Worm (Caenorhabditis elegans) whole organism, L4 larva: ENCODE measurements around the gene fipr-9.
A peak's percentile ranks its signal among the peaks of the same experiment; 100 is the strongest.

Experiments
- D1046.2 ChIP-seq: fragments of 200-800 bp; sonication (Bioruptor generic); IDR thresholded peaks from 2 replicates; pipeline ENCODE4 v1.3.6; 2022; ENCODE audit warnings: missing genetic modification characterization, missing compliant biosample characterization
- F37D6.2 ChIP-seq: sonication (generic microtip); optimal IDR thresholded peaks from 2 replicates; lab custom pipeline; 2016; ENCODE audit warnings: mild to moderate bottlenecking, missing genetic modification characterization, missing compliant biosample characterization
- T20F7.1 ChIP-seq: fragments of 200-800 bp; sonication (Bioruptor generic); optimal IDR thresholded peaks from 2 replicates; lab custom pipeline; 2018; ENCODE audit warnings: mild to moderate bottlenecking, missing genetic modification characterization, missing compliant biosample characterization
- Y48G9A.11 ChIP-seq: fragments of 200-800 bp; sonication (Bioruptor generic); IDR thresholded peaks from 2 replicates; pipeline ENCODE4 v1.3.6; 2022; ENCODE audit warnings: missing genetic modification reagents, missing genetic modification characterization, missing compliant biosample characterization
- ZK337.2 ChIP-seq: fragments of 200-800 bp; sonication (Bioruptor generic); IDR thresholded peaks from 2 replicates; pipeline ENCODE4 v1.3.6; 2022; ENCODE audit warnings: missing genetic modification reagents, missing genetic modification characterization, missing compliant biosample characterization
- ZK546.5 ChIP-seq, 2 experiments: sonication (generic microtip); optimal IDR thresholded peaks; 2 replicates each; lab custom pipeline; 2017; ENCODE audit warnings: missing biosample characterization in 2 of 2, missing genetic modification characterization in 2 of 2
- aha-1 ChIP-seq: fragments of 150-350 bp; peaks from one replicate; lab custom pipeline; 2014; ENCODE audit warnings: missing biosample characterization, missing genetic modification characterization
- aly-2 ChIP-seq: sonication (generic microtip); optimal IDR thresholded peaks from 2 replicates; lab custom pipeline; 2018; ENCODE audit warnings: missing biosample characterization, missing genetic modification characterization
- ama-1 ChIP-seq: fragments of 150-350 bp; optimal IDR thresholded peaks from 2 replicates; lab custom pipeline; 2014; ENCODE audit warnings: inconsistent platforms, mixed read lengths
- arid-1 ChIP-seq: fragments of 200-800 bp; sonication (Bioruptor generic); conservative IDR thresholded peaks from 2 replicates; pipeline ENCODE4 v1.3.6; 2022; ENCODE audit warnings: missing genetic modification reagents, missing genetic modification characterization, missing compliant biosample characterization
- ceh-20 ChIP-seq: fragments of 200-800 bp; sonication (Bioruptor generic); IDR thresholded peaks from 2 replicates; pipeline ENCODE4 v1.3.6; 2022; ENCODE audit warnings: missing genetic modification reagents, missing genetic modification characterization, missing compliant biosample characterization
- ceh-32 ChIP-seq: sonication (generic microtip); optimal IDR thresholded peaks from 2 replicates; lab custom pipeline; 2016; ENCODE audit warnings: mild to moderate bottlenecking, missing genetic modification characterization, missing compliant biosample characterization; ENCODE audit not compliant: poor library complexity
- daf-16 ChIP-seq, 3 experiments: sonication (generic microtip); optimal IDR thresholded peaks; 2 replicates each; lab custom pipeline; 2016 to 2017; ENCODE audit warnings: missing genetic modification characterization in 3 of 3, missing genetic modification reagents in 3 of 3, mild to moderate bottlenecking in 2 of 3, missing compliant biosample characterization in 2 of 3, missing biosample characterization in 1 of 3, moderate library complexity in 1 of 3
- daf-19 ChIP-seq: fragments of 200-800 bp; sonication (Bioruptor generic); conservative IDR thresholded peaks from 2 replicates; pipeline ENCODE4 v1.3.6; 2022; ENCODE audit warnings: missing genetic modification characterization, missing compliant biosample characterization
- daf-8 ChIP-seq: fragments of 200-800 bp; sonication (Bioruptor generic); IDR thresholded peaks from 2 replicates; pipeline ENCODE4 v1.3.6; 2022; ENCODE audit warnings: missing genetic modification characterization, missing compliant biosample characterization
- dmd-8 ChIP-seq: fragments of 200-800 bp; sonication (Bioruptor generic); IDR thresholded peaks from 2 replicates; pipeline ENCODE4 v1.3.6; 2022; ENCODE audit warnings: missing genetic modification characterization, missing compliant biosample characterization
- dpl-1 ChIP-seq: fragments of 150-350 bp; optimal IDR thresholded peaks from 2 replicates; lab custom pipeline; 2014; ENCODE audit warnings: missing biosample characterization, missing genetic modification reagents, missing genetic modification characterization
- duxl-1 ChIP-seq: sonication (generic microtip); optimal IDR thresholded peaks from 2 replicates; lab custom pipeline; 2016; ENCODE audit warnings: mild to moderate bottlenecking, missing genetic modification characterization, moderate library complexity, missing compliant biosample characterization; ENCODE audit not compliant: poor library complexity
- dve-1 ChIP-seq: sonication (generic microtip); optimal IDR thresholded peaks from 2 replicates; lab custom pipeline; 2017; ENCODE audit warnings: antibody characterized with exemption, mild to moderate bottlenecking, missing genetic modification characterization, missing compliant biosample characterization; ENCODE audit not compliant: insufficient read depth
- egl-43 ChIP-seq: fragments of 200-800 bp; sonication (Bioruptor generic); IDR thresholded peaks from 2 replicates; pipeline ENCODE4 v1.3.6; 2022; ENCODE audit warnings: missing genetic modification reagents, missing genetic modification characterization, missing compliant biosample characterization
- fos-1 ChIP-seq: fragments of 150-350 bp; optimal IDR thresholded peaks from 2 replicates; lab custom pipeline; 2014; ENCODE audit warnings: missing biosample characterization, missing genetic modification characterization
- hif-1 ChIP-seq, 2 experiments: sonication (generic microtip); optimal IDR thresholded peaks; 2 replicates each; lab custom pipeline; 2016 to 2017; ENCODE audit warnings: missing compliant biosample characterization in 2 of 2, missing genetic modification characterization in 2 of 2, missing genetic modification reagents in 2 of 2, missing genotype in 2 of 2, mild to moderate bottlenecking in 1 of 2
- lim-7 ChIP-seq: fragments of 200-800 bp; sonication (Bioruptor generic); IDR thresholded peaks from 2 replicates; pipeline ENCODE4 v1.3.6; 2022; ENCODE audit warnings: missing genetic modification characterization, missing compliant biosample characterization
- lin-29 ChIP-seq: fragments of 200-800 bp; sonication (Bioruptor generic); IDR thresholded peaks from 2 replicates; pipeline ENCODE4 v1.3.6; 2022; ENCODE audit warnings: missing genetic modification reagents, missing genetic modification characterization, missing compliant biosample characterization
- lin-38 ChIP-seq: fragments of 200-800 bp; sonication (Bioruptor generic); IDR thresholded peaks from 2 replicates; pipeline ENCODE4 v1.3.6; 2022; ENCODE audit warnings: missing genetic modification reagents, missing genetic modification characterization, missing compliant biosample characterization
- lin-39 ChIP-seq: fragments of 150-350 bp; optimal IDR thresholded peaks from 2 replicates; lab custom pipeline; 2014; ENCODE audit warnings: missing biosample characterization, missing genetic modification reagents, missing genetic modification characterization
- lir-3 ChIP-seq: sonication (generic microtip); optimal IDR thresholded peaks from 2 replicates; lab custom pipeline; 2016; ENCODE audit warnings: mild to moderate bottlenecking, missing genetic modification characterization, missing compliant biosample characterization
- lsy-2 ChIP-seq, 2 experiments: fragments of 150-350 bp in 1 of 2; sonication (generic microtip) in 1 of 2; optimal IDR thresholded peaks; 2 replicates each; lab custom pipeline; 2014 to 2017; ENCODE audit warnings: missing biosample characterization in 2 of 2, missing genetic modification characterization in 2 of 2
- mdl-1 ChIP-seq, 2 experiments: fragments of 150-350 bp in 1 of 2; sonication (generic microtip) in 1 of 2; optimal IDR thresholded peaks; 2 replicates each; lab custom pipeline; 2014 to 2017; ENCODE audit warnings: missing biosample characterization in 2 of 2, missing genetic modification characterization in 2 of 2
- mep-1 ChIP-seq: fragments of 150-350 bp; sonication (generic microtip); optimal IDR thresholded peaks from 3 replicates; lab custom pipeline; 2014; ENCODE audit warnings: missing biosample characterization, missing genetic modification characterization
- mes-2 ChIP-seq: sonication (generic microtip); optimal IDR thresholded peaks from 2 replicates; lab custom pipeline; 2016; ENCODE audit warnings: missing genotype, mild to moderate bottlenecking, missing genetic modification characterization, missing compliant biosample characterization; ENCODE audit not compliant: poor library complexity, severe bottlenecking
- nhr-102 ChIP-seq: sonication (generic microtip); optimal IDR thresholded peaks from 2 replicates; lab custom pipeline; 2016; ENCODE audit warnings: mild to moderate bottlenecking, missing genetic modification characterization, moderate library complexity, missing compliant biosample characterization
- nhr-11 ChIP-seq: fragments of 150-350 bp; optimal IDR thresholded peaks from 2 replicates; lab custom pipeline; 2014; ENCODE audit warnings: missing biosample characterization, missing genetic modification characterization
- nhr-25 ChIP-seq: sonication (generic microtip); optimal IDR thresholded peaks from 2 replicates; lab custom pipeline; 2017; ENCODE audit warnings: missing genetic modification characterization, mild to moderate bottlenecking, missing compliant biosample characterization, antibody characterized with exemption, moderate library complexity, borderline replicate concordance; ENCODE audit not compliant: insufficient read depth
- nhr-42 ChIP-seq: fragments of 200-800 bp; sonication (Bioruptor generic); IDR thresholded peaks from 2 replicates; pipeline ENCODE4 v1.3.6; 2022; ENCODE audit warnings: missing genetic modification characterization, missing compliant biosample characterization
- nhr-6 ChIP-seq: fragments of 150-350 bp; optimal IDR thresholded peaks from 2 replicates; lab custom pipeline; 2014; ENCODE audit warnings: missing biosample characterization, missing genetic modification characterization
- nhr-77 ChIP-seq: fragments of 150-350 bp; optimal IDR thresholded peaks from 2 replicates; lab custom pipeline; 2014; ENCODE audit warnings: missing biosample characterization, missing genetic modification characterization
- php-3 ChIP-seq: fragments of 200-800 bp; sonication (Bioruptor generic); IDR thresholded peaks from 2 replicates; pipeline ENCODE4 v1.3.6; 2022; ENCODE audit warnings: missing genetic modification reagents, missing genetic modification characterization, missing compliant biosample characterization
- pqm-1 ChIP-seq: sonication (generic microtip); optimal IDR thresholded peaks from 2 replicates; lab custom pipeline; 2017; ENCODE audit warnings: missing biosample characterization, missing genetic modification characterization
- sdz-12 ChIP-seq: fragments of 200-800 bp; sonication (Bioruptor generic); optimal IDR thresholded peaks from 2 replicates; lab custom pipeline; 2018; ENCODE audit warnings: mild to moderate bottlenecking, missing genetic modification characterization, missing compliant biosample characterization
- set-16 ChIP-seq: fragments of 200-800 bp; sonication (Bioruptor generic); IDR thresholded peaks from 2 replicates; pipeline ENCODE4 v1.3.6; 2022; ENCODE audit warnings: missing genetic modification reagents, missing genetic modification characterization, missing compliant biosample characterization
- skn-1 ChIP-seq: fragments of 150-350 bp; optimal IDR thresholded peaks from 2 replicates; lab custom pipeline; 2014; ENCODE audit warnings: missing biosample characterization, missing genetic modification characterization
- snpc-1.2 ChIP-seq: fragments of 200-800 bp; sonication (Bioruptor generic); IDR thresholded peaks from 2 replicates; pipeline ENCODE4 v1.3.6; 2022; ENCODE audit warnings: missing genetic modification reagents, missing genetic modification characterization, missing compliant biosample characterization
- snpc-4 ChIP-seq: fragments of 150-350 bp; optimal IDR thresholded peaks from 2 replicates; lab custom pipeline; 2014; ENCODE audit warnings: missing biosample characterization, missing genetic modification characterization
- spr-1 ChIP-seq: sonication (generic microtip); optimal IDR thresholded peaks from 2 replicates; lab custom pipeline; 2016; ENCODE audit warnings: mild to moderate bottlenecking, missing genetic modification characterization, missing compliant biosample characterization
- unc-39 ChIP-seq: sonication (generic microtip); optimal IDR thresholded peaks from 2 replicates; lab custom pipeline; 2017; ENCODE audit warnings: missing biosample characterization, missing genetic modification characterization
- unc-62 ChIP-seq, 3 experiments: fragments of 150-350 bp in 1 of 3; sonication (generic microtip); optimal IDR thresholded peaks in 2 of 3; peaks in 1 of 3; 1 replicate in 1 of 3; 2 replicates in 2 of 3; lab custom pipeline; 2014 to 2017; ENCODE audit warnings: missing biosample characterization in 3 of 3, missing genetic modification characterization in 3 of 3, missing genetic modification reagents in 3 of 3, missing genotype in 1 of 3
- vab-7 ChIP-seq: fragments of 200-800 bp; sonication (Bioruptor generic); IDR thresholded peaks from 2 replicates; pipeline ENCODE4 v1.3.6; 2022; ENCODE audit warnings: missing genetic modification reagents, missing genetic modification characterization, missing compliant biosample characterization
- zag-1 ChIP-seq: fragments of 150-350 bp; optimal IDR thresholded peaks from 2 replicates; lab custom pipeline; 2014; ENCODE audit warnings: missing biosample characterization, missing genetic modification characterization
- zfp-3 ChIP-seq: fragments of 200-800 bp; sonication (Bioruptor generic); conservative IDR thresholded peaks from 2 replicates; pipeline ENCODE4 v1.3.6; 2022; ENCODE audit warnings: missing genetic modification reagents, missing genetic modification characterization, missing compliant biosample characterization

fipr-9 gene

DNA sequence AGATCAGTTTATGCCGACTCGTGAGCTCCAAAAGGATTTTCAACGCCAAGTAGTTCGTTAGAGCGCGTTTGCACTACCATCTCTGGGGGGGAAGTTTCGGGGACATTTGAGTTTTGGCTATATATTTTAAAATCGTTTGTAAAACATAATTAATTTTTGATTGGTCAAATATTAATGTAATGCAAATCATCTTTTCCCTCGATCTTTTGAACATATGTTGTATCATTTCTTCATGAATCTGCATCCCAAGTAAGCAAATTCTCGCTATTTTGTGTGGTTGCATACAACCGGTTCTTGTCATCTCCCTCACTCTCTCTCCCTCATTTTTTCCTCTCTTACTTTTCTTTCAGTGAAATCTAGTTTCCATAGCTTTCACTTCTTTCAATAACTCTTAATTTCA lies 43.3 kb upstream of the fipr-9 start (continued):
- TF ChIP-seq lir-3 (tag; lab: Kevin White, UChicago) (no peak), mep-1 (tag; lab: Kevin White, UChicago) (peak; percentile 63), hif-1 (tag; optimal IDR thresholded peaks at IDR 0.05; lab: Kevin White, UChicago) (peak in 1 of 2 experiments; percentile 72), T20F7.1 (GFP tag; lab: Kevin White, UChicago) (peak; percentile 51), spr-1 (tag; lab: Kevin White, UChicago) (peak; percentile 14), set-16 (GFP tag; lab: Robert Waterston, UW) (no peak), snpc-4 (tag; lab: Kevin White, UChicago) (no peak), fos-1 (tag; lab: Kevin White, UChicago) (no peak), lsy-2 (tag; optimal IDR thresholded peaks at IDR 0.05; lab: Kevin White, UChicago) (peak in 1 of 2 experiments; percentile 64), nhr-11 (peak; percentile 33), lin-29 (GFP tag; lab: Robert Waterston, UW) (no peak), lim-7 (GFP tag; lab: Robert Waterston, UW) (no peak), nhr-102 (tag; lab: Kevin White, UChicago) (no peak), lin-39 (tag; lab: Kevin White, UChicago) (no peak), pqm-1 (tag; lab: Kevin White, UChicago) (no peak), arid-1 (GFP tag; lab: Robert Waterston, UW) (no peak), dpl-1 (peak; percentile 27), daf-8 (GFP tag; lab: Robert Waterston, UW) (no peak), snpc-1.2 (GFP tag; lab: Robert Waterston, UW) (no peak), mes-2 (tag; lab: Kevin White, UChicago) (peak; percentile 38), nhr-25 (tag; lab: Kevin White, UChicago) (no peak), Y48G9A.11 (no peak), lin-38 (peak; percentile 93), D1046.2 (GFP tag; lab: Robert Waterston, UW) (no peak), nhr-6 (tag; lab: Kevin White, UChicago) (no peak), daf-19 (no peak), dmd-8 (no peak), duxl-1 (tag; lab: Kevin White, UChicago) (no peak), ceh-32 (tag; lab: Kevin White, UChicago) (no peak), dve-1 (tag; lab: Kevin White, UChicago) (peak; percentile 60), skn-1 (tag; lab: Kevin White, UChicago) (no peak), egl-43 (GFP tag; lab: Robert Waterston, UW) (0 out of 2 replicates have a peak, but pooled peaks have one; percentile 25), mdl-1 (tag; optimal IDR thresholded peaks at IDR 0.05; lab: Kevin White, UChicago) (peak in 1 of 2 experiments; percentile 17), aly-2 (no peak), daf-16 (GFP tag; optimal IDR thresholded peaks at IDR 0.05; lab: Kevin White, UChicago) (no peak), daf-16 (tag; optimal IDR thresholded peaks at IDR 0.05; lab: Kevin White, UChicago) (peak; percentile 12), vab-7 (GFP tag; lab: Robert Waterston, UW) (no peak), aha-1 (tag; lab: Kevin White, UChicago) (no peak), ZK337.2 (GFP tag; lab: Robert Waterston, UW) (no peak), unc-62 (GFP tag; optimal IDR thresholded peaks at IDR 0.05 in 1 of 2; lab: Kevin White, UChicago) (no peak), unc-62 (tag; optimal IDR thresholded peaks at IDR 0.05; lab: Kevin White, UChicago) (no peak), ceh-20 (GFP tag; lab: Robert Waterston, UW) (no peak), ZK546.5 (tag; optimal IDR thresholded peaks at IDR 0.05; lab: Kevin White, UChicago) (no peak), F37D6.2 (no peak), zfp-3 (GFP tag; lab: Robert Waterston, UW) (no peak), php-3 (GFP tag; lab: Robert Waterston, UW) (no peak), sdz-12 (GFP tag; lab: Kevin White, UChicago) (no peak), nhr-77 (no peak), nhr-42 (GFP tag; lab: Robert Waterston, UW) (no peak), ama-1 (lab: Kevin White, UChicago) (no peak), zag-1 (peak; percentile 32), unc-39 (no peak)
